Fruit fly (Drosophila melanogaster): Measurements from ENCODE around the gene Lztr1.

dm6 chrX:875432-875831, 52.0 kb downstream of the Lztr1 start, which contains the start of gene CG11664:
- TF ChIP-seq EcR (GFP tag; optimal IDR thresholded peaks at IDR 0.05) (no peak), pan (optimal IDR thresholded peaks at IDR 0.05) (no peak), usp (GFP tag; optimal IDR thresholded peaks at IDR 0.05) (no peak), CG8478 (optimal IDR thresholded peaks at IDR 0.05) (no peak)

Data from whole organism.